Worm (Caenorhabditis elegans): Measurements from ENCODE around the gene Y54G2A.44.

- TF ChIP-seq tra-4 (tag; optimal IDR thresholded peaks at IDR 0.05) (no peak), hmbx-1 (tag; optimal IDR thresholded peaks at IDR 0.05) (no peak)
Measured at ce11 chrIV:2772209-2772851, 29.3 kb upstream of the Y54G2A.44 start.

Data from whole organism, early embryonic.